Worm (Caenorhabditis elegans): ENCODE measurements around the gene gpd-3.

gpd-3 gene

DNA sequence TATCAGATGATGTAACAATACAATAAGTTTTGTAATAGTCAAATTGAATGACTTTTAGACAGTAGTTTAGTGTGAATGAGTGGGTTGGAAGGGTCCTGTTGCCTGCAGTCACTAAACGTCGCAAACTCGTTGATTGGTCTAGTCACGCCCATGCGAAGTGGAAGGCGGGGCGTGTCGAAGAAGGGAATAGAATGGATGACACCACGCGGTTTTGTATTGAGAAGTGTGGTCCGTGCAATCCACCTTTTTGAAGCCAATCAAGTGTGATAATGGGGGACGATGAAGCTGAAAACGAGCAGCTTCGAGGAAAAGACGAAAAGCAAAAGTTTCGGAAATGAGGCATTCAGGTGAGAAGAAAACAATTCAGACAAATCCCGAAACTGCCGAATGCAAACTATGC lies 42.8 kb downstream of the gpd-3 start, which contains the start of gene ceh-31:
Gene ceh-31 (minus strand): TSS at position 101 of the 400 bp plus-strand sequence.
- TF ChIP-seq aha-1 (tag) = no peak
- no peak for TF ChIP-seq ama-1 (optimal IDR thresholded peaks at IDR 0.05)
- TF ChIP-seq F26F4.8 (GFP tag; conservative IDR thresholded peaks at IDR 0.05) = no peak
- TF ChIP-seq zag-1 (tag; optimal IDR thresholded peaks at IDR 0.05) = no peak
- no peak for TF ChIP-seq nhr-76 (tag; optimal IDR thresholded peaks at IDR 0.05)
- TF ChIP-seq lin-38 (GFP tag; IDR thresholded peaks at IDR 0.05) = no peak
- no peak for TF ChIP-seq ZK337.2 (GFP tag; IDR thresholded peaks at IDR 0.05)
- TF ChIP-seq F49E8.2 (tag; optimal IDR thresholded peaks at IDR 0.05; ENCODE audit: borderline replicate concordance) = no peak
- TF ChIP-seq ZK546.5 (tag; optimal IDR thresholded peaks at IDR 0.05) = no peak
- no peak for TF ChIP-seq F37D6.2 (tag; optimal IDR thresholded peaks at IDR 0.05)
- no peak for TF ChIP-seq lin-39 (tag; optimal IDR thresholded peaks at IDR 0.05)
- no peak for TF ChIP-seq nhr-11 (tag; optimal IDR thresholded peaks at IDR 0.05)

DNA sequence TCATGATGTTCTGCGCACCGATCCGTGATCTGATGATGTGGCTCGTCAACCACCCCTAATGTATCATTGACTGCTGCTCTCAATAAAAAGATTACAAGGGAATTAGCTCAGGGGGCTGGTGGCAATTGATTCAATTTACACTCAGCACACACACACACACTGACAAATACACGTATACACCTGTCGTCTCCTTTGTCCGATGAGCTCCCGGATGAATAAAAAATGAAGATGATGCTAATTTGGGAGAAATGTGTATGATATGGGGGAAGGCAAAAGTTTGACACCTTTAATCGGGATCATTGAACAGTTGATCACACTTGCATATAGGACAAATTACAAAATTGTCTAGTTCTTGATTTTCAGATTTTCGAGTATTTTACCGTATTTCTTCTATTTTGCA lies 46.1 kb downstream of the gpd-3 start:
- TF ChIP-seq ceh-62 (tag; optimal IDR thresholded peaks at IDR 0.05) (no peak), unc-62 (GFP tag; optimal IDR thresholded peaks at IDR 0.05 in 1 of 2) (peak in 1 of 2 experiments; percentile 98), unc-62 (tag; optimal IDR thresholded peaks at IDR 0.05) (no peak)

DNA sequence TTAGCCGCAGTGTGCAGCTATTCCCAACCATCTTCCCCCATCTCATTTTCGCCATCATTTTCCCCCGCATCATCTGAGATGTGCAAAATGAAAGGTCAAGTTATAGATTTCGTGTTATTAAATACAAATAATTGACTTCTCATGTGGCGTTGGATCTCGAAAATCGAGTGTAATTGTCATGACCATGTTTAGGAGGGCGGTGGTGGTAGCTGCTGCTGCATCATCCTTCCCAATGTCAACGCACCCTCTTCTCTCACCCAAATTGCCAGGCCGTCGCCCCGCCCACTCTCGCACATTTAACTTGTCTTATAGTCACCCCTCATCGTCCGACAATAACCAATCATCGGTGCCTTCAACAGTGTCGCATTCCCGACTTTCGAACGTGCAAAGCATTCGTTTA lies 49.9 kb downstream of the gpd-3 start, which contains the start of gene ceh-30:
Gene ceh-30 (plus strand): TSS at position 301 of the 400 bp plus-strand sequence.
- peak; percentile 29; the same call in 1 of the 2 replicates for TF ChIP-seq set-16 (GFP tag; IDR thresholded peaks at IDR 0.05)
- TF ChIP-seq nhr-28 (tag; optimal IDR thresholded peaks at IDR 0.05) = no peak
- no peak for TF ChIP-seq nhr-76 (tag; optimal IDR thresholded peaks at IDR 0.05)
- no peak for TF ChIP-seq lin-38 (GFP tag; IDR thresholded peaks at IDR 0.05)
